Fruit fly (Drosophila melanogaster) whole organism, prepupa: ENCODE results near the gene CG32264.

ENCODE experiments used
- CG10669 ChIP-seq: fragments of 200-800 bp; sonication (Bioruptor generic); optimal IDR thresholded peaks from 3 replicates; lab custom pipeline; 2018; ENCODE audit warnings: missing biosample characterization, mild to moderate bottlenecking, missing genetic modification characterization, moderate library complexity
- CG11294 ChIP-seq: fragments of 200-800 bp; sonication (Bioruptor generic); IDR thresholded peaks from 2 replicates; pipeline ENCODE4 v1.3.6; 2022; ENCODE audit warnings: missing biosample characterization, missing genetic modification characterization
- CG11762 ChIP-seq: fragments of 200-800 bp; sonication (Bioruptor generic); optimal IDR thresholded peaks from 3 replicates; lab custom pipeline; 2016; ENCODE audit warnings: missing biosample characterization, missing genetic modification characterization; ENCODE audit not compliant: insufficient read depth
- CG11902 ChIP-seq: fragments of 200-800 bp; sonication (Bioruptor generic); optimal IDR thresholded peaks from 3 replicates; lab custom pipeline; 2016; ENCODE audit warnings: missing biosample characterization, missing genetic modification characterization
- CG15336 ChIP-seq: fragments of 200-800 bp; sonication (Bioruptor generic); IDR thresholded peaks from 2 replicates; pipeline ENCODE4 v1.3.6; 2022; ENCODE audit warnings: missing biosample characterization, missing genetic modification characterization
- CG1621 ChIP-seq: fragments of 200-800 bp; sonication (Bioruptor generic); optimal IDR thresholded peaks from 3 replicates; lab custom pipeline; 2018; ENCODE audit warnings: missing biosample characterization, mild to moderate bottlenecking, missing genetic modification characterization
- CG16779 ChIP-seq: fragments of 200-800 bp; sonication (Bioruptor generic); optimal IDR thresholded peaks from 3 replicates; lab custom pipeline; 2017; ENCODE audit warnings: missing biosample characterization, mild to moderate bottlenecking, missing genetic modification characterization
- CG3032 ChIP-seq: fragments of 200-800 bp; optimal IDR thresholded peaks from 2 replicates; lab custom pipeline; 2019; ENCODE audit warnings: missing biosample characterization, mild to moderate bottlenecking, missing genetic modification characterization, moderate library complexity
- CG31627 ChIP-seq: fragments of 200-800 bp; sonication (Bioruptor generic); optimal IDR thresholded peaks from 3 replicates; lab custom pipeline; 2016; ENCODE audit warnings: missing biosample characterization, missing genetic modification characterization
- CG4318 ChIP-seq: fragments of 200-800 bp; sonication (Bioruptor generic); optimal IDR thresholded peaks from 3 replicates; lab custom pipeline; 2017; ENCODE audit warnings: missing biosample characterization, mild to moderate bottlenecking, missing genetic modification characterization
- CG6163 ChIP-seq: fragments of 200-800 bp; sonication (Bioruptor generic); IDR thresholded peaks from 3 replicates; pipeline ENCODE4 v1.3.6; 2022; ENCODE audit warnings: missing biosample characterization, missing genetic modification characterization
- CG6276 ChIP-seq: fragments of 200-800 bp; sonication (Bioruptor generic); optimal IDR thresholded peaks from 2 replicates; lab custom pipeline; 2017; ENCODE audit warnings: missing biosample characterization, mild to moderate bottlenecking, missing genetic modification characterization
- CG6792 ChIP-seq: fragments of 200-800 bp; sonication (Bioruptor generic); optimal IDR thresholded peaks from 3 replicates; lab custom pipeline; 2016; ENCODE audit warnings: missing biosample characterization, missing genetic modification characterization
- CG6808 ChIP-seq: fragments of 200-800 bp; sonication (Bioruptor generic); optimal IDR thresholded peaks from 3 replicates; lab custom pipeline; 2017; ENCODE audit warnings: missing biosample characterization, missing genetic modification characterization, mild to moderate bottlenecking, moderate library complexity, missing genetic modification reagents
- CG6854 ChIP-seq: fragments of 200-800 bp; sonication (Bioruptor generic); optimal IDR thresholded peaks from 2 replicates; lab custom pipeline; 2017; ENCODE audit warnings: missing biosample characterization, mild to moderate bottlenecking, missing genetic modification characterization
- CG7368 ChIP-seq: fragments of 200-800 bp; sonication (Bioruptor generic); optimal IDR thresholded peaks from 3 replicates; lab custom pipeline; 2016; ENCODE audit warnings: missing biosample characterization, missing genetic modification characterization
- CG8119 ChIP-seq: fragments of 200-800 bp; sonication (Bioruptor generic); IDR thresholded peaks from 3 replicates; pipeline ENCODE4 v1.3.6; 2022; ENCODE audit warnings: missing biosample characterization, missing genetic modification characterization
- CG8319 ChIP-seq: fragments of 200-800 bp; sonication (Bioruptor generic); optimal IDR thresholded peaks from 3 replicates; lab custom pipeline; 2016; ENCODE audit warnings: missing biosample characterization, missing genetic modification characterization
- Eip75B ChIP-seq: fragments of 200-800 bp; sonication (Bioruptor generic); optimal IDR thresholded peaks from 3 replicates; lab custom pipeline; 2016; ENCODE audit warnings: missing biosample characterization, missing genetic modification characterization
- Ets21C ChIP-seq: fragments of 200-800 bp; sonication (Bioruptor generic); optimal IDR thresholded peaks from 3 replicates; lab custom pipeline; 2016; ENCODE audit warnings: missing biosample characterization, missing genetic modification characterization
- Gug ChIP-seq: fragments of 200-800 bp; sonication (Bioruptor generic); IDR thresholded peaks from 2 replicates; pipeline ENCODE4 v1.3.6; 2022; ENCODE audit warnings: missing biosample characterization, missing genetic modification characterization
- Hr39 ChIP-seq: fragments of 200-800 bp; sonication (Bioruptor generic); optimal IDR thresholded peaks from 2 replicates; lab custom pipeline; 2016; ENCODE audit warnings: missing biosample characterization, missing genetic modification characterization
- Hr4 ChIP-seq: fragments of 200-800 bp; sonication (Bioruptor generic); optimal IDR thresholded peaks from 3 replicates; lab custom pipeline; 2016; ENCODE audit warnings: missing biosample characterization, missing genetic modification characterization
- Lpt ChIP-seq: fragments of 200-800 bp; sonication (Bioruptor generic); optimal IDR thresholded peaks from 3 replicates; lab custom pipeline; 2016; ENCODE audit warnings: missing biosample characterization, missing genetic modification characterization
- Met ChIP-seq: fragments of 200-800 bp; sonication (Bioruptor generic); optimal IDR thresholded peaks from 3 replicates; lab custom pipeline; 2016; ENCODE audit warnings: missing biosample characterization, missing genetic modification characterization
- OdsH ChIP-seq: fragments of 200-800 bp; sonication (Bioruptor generic); optimal IDR thresholded peaks from 3 replicates; lab custom pipeline; 2016; ENCODE audit warnings: missing biosample characterization, missing genetic modification characterization
- Smox ChIP-seq: fragments of 200-800 bp; sonication (Bioruptor generic); optimal IDR thresholded peaks from 3 replicates; lab custom pipeline; 2016; ENCODE audit warnings: missing biosample characterization, missing genetic modification characterization
- Sox102F ChIP-seq: fragments of 200-800 bp; sonication (Bioruptor generic); optimal IDR thresholded peaks from 2 replicates; lab custom pipeline; 2016; ENCODE audit warnings: missing biosample characterization, mild to moderate bottlenecking, missing genetic modification characterization
- Sox15 ChIP-seq: fragments of 200-800 bp; sonication (Bioruptor generic); optimal IDR thresholded peaks from 3 replicates; lab custom pipeline; 2016; ENCODE audit warnings: missing biosample characterization, missing genetic modification characterization
- achi ChIP-seq: fragments of 200-800 bp; sonication (Bioruptor generic); optimal IDR thresholded peaks from 3 replicates; lab custom pipeline; 2016; ENCODE audit warnings: missing biosample characterization, missing genetic modification characterization
- acj6 ChIP-seq: fragments of 200-800 bp; sonication (Bioruptor generic); optimal IDR thresholded peaks from 3 replicates; lab custom pipeline; 2016; ENCODE audit warnings: missing biosample characterization, missing genetic modification characterization
- dsx ChIP-seq: fragments of 200-800 bp; optimal IDR thresholded peaks from 3 replicates; lab custom pipeline; 2019; ENCODE audit warnings: missing biosample characterization, mild to moderate bottlenecking, missing genetic modification characterization, moderate library complexity; ENCODE audit not compliant: poor library complexity, severe bottlenecking
- eg ChIP-seq: fragments of 200-800 bp; sonication (Bioruptor generic); IDR thresholded peaks from 3 replicates; pipeline ENCODE4 v1.3.6; 2022; ENCODE audit warnings: missing biosample characterization, missing genetic modification characterization
- esn ChIP-seq: fragments of 200-800 bp; sonication (Bioruptor generic); optimal IDR thresholded peaks from 2 replicates; lab custom pipeline; 2016; ENCODE audit warnings: missing biosample characterization, mild to moderate bottlenecking, missing genetic modification characterization, moderate library complexity
- fd85E ChIP-seq: fragments of 200-800 bp; sonication (Bioruptor generic); optimal IDR thresholded peaks from 3 replicates; lab custom pipeline; 2016; ENCODE audit warnings: missing biosample characterization, missing genetic modification characterization
- fkh ChIP-seq: fragments of 200-800 bp; sonication (Bioruptor generic); optimal IDR thresholded peaks from 3 replicates; lab custom pipeline; 2017; ENCODE audit warnings: missing biosample characterization, mild to moderate bottlenecking, missing genetic modification characterization, moderate library complexity
- lz ChIP-seq: fragments of 200-800 bp; sonication (Bioruptor generic); optimal IDR thresholded peaks from 3 replicates; lab custom pipeline; 2016; ENCODE audit warnings: missing biosample characterization, missing genetic modification characterization
- net ChIP-seq: fragments of 200-800 bp; sonication (Bioruptor generic); optimal IDR thresholded peaks from 3 replicates; lab custom pipeline; 2016; ENCODE audit warnings: missing biosample characterization, missing genetic modification characterization
- pdm3 ChIP-seq: fragments of 200-800 bp; sonication (Bioruptor generic); optimal IDR thresholded peaks from 3 replicates; lab custom pipeline; 2016; ENCODE audit warnings: missing biosample characterization, missing genetic modification characterization
- spab ChIP-seq: fragments of 200-800 bp; sonication (Bioruptor generic); optimal IDR thresholded peaks from 2 replicates; lab custom pipeline; 2017; ENCODE audit warnings: missing biosample characterization, mild to moderate bottlenecking, missing genetic modification characterization, missing genetic modification reagents
- topi ChIP-seq: fragments of 200-800 bp; sonication (Bioruptor generic); optimal IDR thresholded peaks from 3 replicates; lab custom pipeline; 2016; ENCODE audit warnings: missing biosample characterization, missing genetic modification characterization
- vri ChIP-seq: fragments of 200-800 bp; sonication (Bioruptor generic); optimal IDR thresholded peaks from 3 replicates; lab custom pipeline; 2016; ENCODE audit warnings: missing biosample characterization, mild to moderate bottlenecking, missing genetic modification characterization

Gene CG32264

DNA sequence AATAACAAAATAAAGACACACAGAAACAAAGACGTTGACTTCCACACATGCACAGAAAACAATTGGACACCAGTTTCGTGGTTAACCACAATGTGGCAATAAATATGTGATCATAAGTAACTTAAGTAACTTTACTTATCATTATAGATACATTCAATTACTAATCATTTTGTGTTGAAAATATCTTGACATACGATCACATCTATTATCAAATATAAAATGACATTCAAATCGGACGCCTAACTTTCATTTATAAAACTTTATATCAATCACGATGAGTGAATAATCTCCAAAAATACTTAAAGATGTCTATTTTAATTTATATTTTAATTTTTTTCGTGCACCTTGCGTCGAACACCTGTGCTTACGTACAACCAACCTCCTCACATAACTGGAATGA is 27.8 kb downstream of the CG32264 start (continued):
- TF ChIP-seq Sox15 (GFP tag; lab: Kevin White, UChicago) (no peak), CG7368 (GFP tag; lab: Kevin White, UChicago) (no peak), CG15336 (GFP tag; lab: Robert Waterston, UW) (peak; percentile 55; the same call in 1 of the 2 replicates), CG6276 (GFP tag; lab: Kevin White, UChicago) (peak; percentile 49), Hr4 (GFP tag; lab: Kevin White, UChicago) (peak; percentile 18), dsx (GFP tag; lab: Kevin White, UChicago) (no peak), CG11294 (GFP tag; lab: Robert Waterston, UW) (no peak)

DNA sequence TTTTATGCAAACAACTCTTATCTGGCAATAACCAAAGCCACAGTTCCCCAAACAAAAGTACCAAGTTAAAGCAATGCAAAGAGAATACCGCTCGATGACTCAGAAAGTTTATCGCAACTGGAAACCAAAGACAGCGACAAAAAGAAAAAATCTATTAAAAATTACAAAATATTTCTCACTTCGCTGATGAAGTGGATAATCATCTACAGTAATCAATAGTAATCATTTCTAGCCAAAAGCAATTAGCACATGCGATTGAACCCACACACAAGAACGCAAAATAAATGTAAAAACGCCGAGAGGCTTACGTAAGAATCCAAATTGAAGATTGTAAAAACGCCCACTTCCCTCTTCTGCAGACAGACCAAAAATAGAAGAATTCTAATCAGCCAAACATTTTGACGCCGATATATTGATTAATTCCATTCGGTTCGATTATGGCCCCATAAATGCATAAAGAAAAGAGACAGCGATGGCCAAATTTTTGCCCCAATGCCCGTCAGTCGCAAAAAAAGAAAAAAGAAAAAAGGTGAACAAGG is 29.6 kb downstream of the CG32264 start:
- TF ChIP-seq vri (GFP tag; lab: Kevin White, UChicago) (peak; percentile 92), CG6163 (GFP tag; lab: Robert Waterston, UW) (no peak)

DNA sequence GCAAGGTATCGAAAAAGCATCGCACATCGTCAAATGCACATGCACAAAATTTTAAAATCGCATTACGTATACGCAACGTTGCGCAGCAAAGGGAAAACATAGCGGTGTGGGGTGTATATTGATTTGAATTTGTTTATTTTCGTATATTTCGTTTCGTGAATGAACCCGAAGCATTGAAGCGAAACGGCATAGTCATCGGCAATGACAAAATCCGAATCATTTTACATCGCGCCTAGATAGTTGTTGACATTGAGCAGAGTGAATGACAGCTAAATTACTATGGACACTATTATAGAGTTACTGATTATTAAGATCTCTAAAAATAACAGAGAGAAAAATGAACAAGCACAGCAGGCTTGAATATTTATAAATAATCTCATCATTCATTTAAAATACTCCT is 32.9 kb downstream of the CG32264 start:
- TF ChIP-seq CG6792 (GFP tag; lab: Kevin White, UChicago), result no peak
- TF ChIP-seq CG16779 (tag; lab: Kevin White, UChicago), result no peak
- TF ChIP-seq esn (GFP tag; lab: Kevin White, UChicago), result no peak
- no peak for TF ChIP-seq CG6854 (GFP tag; lab: Kevin White, UChicago)
- TF ChIP-seq CG6808 (GFP tag; lab: Kevin White, UChicago), result no peak
- no peak for TF ChIP-seq spab (GFP tag; lab: Kevin White, UChicago)
- TF ChIP-seq acj6, result no peak
- TF ChIP-seq lz, result no peak
- TF ChIP-seq net (GFP tag; lab: Kevin White, UChicago), result no peak
- no peak for TF ChIP-seq CG3032 (tag; lab: Kevin White, UChicago)
- TF ChIP-seq, all 60 proteins: peak for 0

DNA sequence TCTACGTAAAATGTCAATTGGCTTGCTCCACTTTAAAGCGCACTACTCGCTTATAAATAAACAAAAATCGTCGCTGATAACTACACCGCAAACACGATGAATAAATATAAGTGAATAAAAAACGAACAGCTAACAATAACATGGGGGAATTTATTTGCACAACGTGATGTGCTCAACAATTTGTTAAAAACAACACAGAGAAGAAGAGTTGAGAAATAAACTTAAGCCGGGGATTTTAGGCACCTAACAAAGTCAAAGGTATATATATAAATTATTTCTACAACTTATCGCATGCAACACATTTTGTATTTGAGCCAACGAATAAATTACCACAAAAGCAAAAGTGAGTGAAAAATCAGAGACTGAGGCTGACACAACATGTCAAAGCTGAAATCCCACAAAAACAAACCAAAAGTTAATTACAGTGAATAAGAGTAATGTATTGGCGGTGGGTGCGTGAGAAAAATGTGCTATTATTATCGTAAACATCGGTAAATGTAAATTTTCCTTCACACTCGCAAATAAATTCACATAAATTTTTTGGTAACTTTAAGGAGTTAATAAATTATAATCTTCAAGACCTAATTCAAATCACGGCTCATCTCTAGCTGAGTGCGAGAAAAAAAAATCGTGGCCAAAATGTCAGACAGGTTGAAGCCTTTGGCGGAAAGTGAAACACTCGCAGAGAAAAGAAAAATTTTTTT is 33.8 kb downstream of the CG32264 start:
- TF ChIP-seq spab (GFP tag; lab: Kevin White, UChicago), result no peak
- TF ChIP-seq CG8119 (GFP tag; lab: Robert Waterston, UW), result peak; percentile 78
- TF ChIP-seq fd85E (GFP tag; lab: Kevin White, UChicago), result no peak
- no peak for TF ChIP-seq CG11902
- peak; percentile 41 for TF ChIP-seq OdsH (GFP tag; lab: Kevin White, UChicago)
- no peak for TF ChIP-seq CG10669 (GFP tag; lab: Kevin White, UChicago)
- TF ChIP-seq Met, result peak; percentile 48
- no peak for TF ChIP-seq CG6792 (GFP tag; lab: Kevin White, UChicago)
- no peak for TF ChIP-seq Sox15 (GFP tag; lab: Kevin White, UChicago)
- TF ChIP-seq Hr39, result peak; percentile 33
- peak; percentile 61 for TF ChIP-seq pdm3 (GFP tag; lab: Kevin White, UChicago)
- no peak for TF ChIP-seq CG7368 (GFP tag; lab: Kevin White, UChicago)
- TF ChIP-seq CG1621 (tag; lab: Kevin White, UChicago), result no peak
- no peak for TF ChIP-seq Eip75B
- TF ChIP-seq esn (GFP tag; lab: Kevin White, UChicago), result peak; percentile 46
- TF ChIP-seq Sox102F (GFP tag; lab: Kevin White, UChicago), result peak; percentile 50
- no peak for TF ChIP-seq topi (GFP tag; lab: Kevin White, UChicago)
- peak; percentile 36 for TF ChIP-seq CG11294 (GFP tag; lab: Robert Waterston, UW)
- TF ChIP-seq eg, result peak; percentile 74; the same call in 2 of the 3 replicates
- TF ChIP-seq CG6808 (GFP tag; lab: Kevin White, UChicago), result no peak
- TF ChIP-seq fkh (GFP tag; lab: Kevin White, UChicago), result peak; percentile 57
- peak; percentile 56 for TF ChIP-seq Lpt (GFP tag; lab: Kevin White, UChicago)
- TF ChIP-seq Gug, result no peak
- TF ChIP-seq CG11762 (GFP tag; lab: Kevin White, UChicago), result no peak
- TF ChIP-seq acj6, result peak; percentile 39
- peak; percentile 19 for TF ChIP-seq Smox (GFP tag; lab: Kevin White, UChicago)
- TF ChIP-seq CG31627, result peak; percentile 43
- TF ChIP-seq achi (GFP tag; lab: Kevin White, UChicago), result peak; percentile 37
- TF ChIP-seq CG15336 (GFP tag; lab: Robert Waterston, UW), result peak; percentile 79
- TF ChIP-seq dsx (GFP tag; lab: Kevin White, UChicago), result no peak
- no peak for TF ChIP-seq CG6854 (GFP tag; lab: Kevin White, UChicago)
- TF ChIP-seq Ets21C (GFP tag; lab: Kevin White, UChicago), result peak; percentile 14
- no peak for TF ChIP-seq CG8319 (GFP tag; lab: Kevin White, UChicago)
- TF ChIP-seq CG4318 (GFP tag; lab: Kevin White, UChicago), result peak; percentile 24
